Worm (Caenorhabditis elegans) whole organism, L1 larva: ENCODE measurements around the gene Y113G7B.28.

Experiments
- nhr-11 ChIP-seq: fragments of 150-350 bp; optimal IDR thresholded peaks from 2 replicates; lab custom pipeline; 2014; ENCODE audit warnings: missing biosample characterization, missing genetic modification characterization
- snpc-4 ChIP-seq: fragments of 150-350 bp; optimal IDR thresholded peaks from 2 replicates; lab custom pipeline; 2014; ENCODE audit warnings: missing biosample characterization, missing genetic modification characterization
- unc-62 ChIP-seq: fragments of 150-350 bp; optimal IDR thresholded peaks from 2 replicates; lab custom pipeline; 2014; ENCODE audit warnings: missing biosample characterization, missing genetic modification reagents, missing genetic modification characterization
- ztf-4 ChIP-seq: fragments of 150-350 bp; optimal IDR thresholded peaks from 2 replicates; lab custom pipeline; 2014; ENCODE audit warnings: missing biosample characterization, missing genetic modification characterization

DNA sequence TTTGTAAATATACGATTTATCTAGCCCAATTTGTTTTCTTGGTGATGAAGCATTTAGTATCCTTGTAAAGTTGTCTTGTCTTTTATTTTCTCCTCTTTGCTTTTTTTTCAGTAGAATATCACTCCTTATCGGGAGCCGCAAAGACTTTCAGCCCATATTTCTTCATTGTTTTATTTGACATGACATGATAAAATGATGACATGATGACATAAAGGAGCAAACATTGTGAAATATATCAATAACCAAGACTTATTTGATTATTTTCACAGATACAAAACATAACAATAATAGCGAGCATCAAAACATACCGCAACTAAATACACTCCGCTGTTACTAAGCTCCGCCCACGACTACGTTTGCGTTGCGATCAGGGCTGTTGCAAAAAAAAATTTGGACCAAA is 30.0 kb upstream of the Y113G7B.28 start:
- no peak for TF ChIP-seq nhr-11 (tag; lab: Kevin White, UChicago)
- TF ChIP-seq snpc-4 = no peak
- TF ChIP-seq ztf-4 (tag; lab: Kevin White, UChicago) = no peak
- TF ChIP-seq unc-62 (GFP tag; lab: Kevin White, UChicago) = no peak
